Worm (Caenorhabditis elegans): ENCODE measurements around the gene C47E12.14.

C47E12.14 gene

ce11 chrIV:9928180-9928896 lies 47.8 kb downstream of the C47E12.14 start, which contains the start of gene dur-1:
TSS of gene dur-1 (minus strand) at chrIV:9928230.
- no peak for TF ChIP-seq nhr-90 (tag; optimal IDR thresholded peaks at IDR 0.05; ENCODE audit: poor library complexity)
- no peak for TF ChIP-seq ceh-63 (GFP tag; optimal IDR thresholded peaks at IDR 0.05)
- no peak for TF ChIP-seq ceh-82 (tag; optimal IDR thresholded peaks at IDR 0.05)
- no peak for TF ChIP-seq ama-1 (optimal IDR thresholded peaks at IDR 0.05)
- TF ChIP-seq mab-9 (GFP tag; IDR thresholded peaks at IDR 0.05), result no peak
- no peak for TF ChIP-seq grh-1 (GFP tag; IDR thresholded peaks at IDR 0.05)
- TF ChIP-seq elt-3 (tag; optimal IDR thresholded peaks at IDR 0.05), result no peak
- TF ChIP-seq nhr-85 (tag), result no peak
- TF ChIP-seq mef-2 (tag; optimal IDR thresholded peaks at IDR 0.05), result no peak
- TF ChIP-seq xbp-1 (tag; optimal IDR thresholded peaks at IDR 0.05), result no peak
- no peak for TF ChIP-seq unc-30 (tag; optimal IDR thresholded peaks at IDR 0.05)
- no peak for TF ChIP-seq swsn-7 (tag; optimal IDR thresholded peaks at IDR 0.05)
- no peak for TF ChIP-seq sox-4 (tag; optimal IDR thresholded peaks at IDR 0.05)
- no peak for TF ChIP-seq nhr-76 (tag; optimal IDR thresholded peaks at IDR 0.05)
- no peak for TF ChIP-seq hlh-17 (GFP tag; optimal IDR thresholded peaks at IDR 0.05; ENCODE audit: borderline replicate concordance)
- no peak for TF ChIP-seq nhr-84 (tag; optimal IDR thresholded peaks at IDR 0.05)
- TF ChIP-seq nhr-20 (tag; optimal IDR thresholded peaks at IDR 0.05), result peak; percentile 23
- TF ChIP-seq fkh-10 (GFP tag; optimal IDR thresholded peaks at IDR 0.05), result no peak
- no peak for TF ChIP-seq jun-1 (tag; optimal IDR thresholded peaks at IDR 0.05)
- peak in 1 of 2 experiments; percentile 5 for TF ChIP-seq lin-35 (GFP tag; optimal IDR thresholded peaks at IDR 0.05)
- TF ChIP-seq nhr-19 (GFP tag; conservative IDR thresholded peaks at IDR 0.05), result peak; percentile 69
- no peak for TF ChIP-seq nhr-11 (tag; optimal IDR thresholded peaks at IDR 0.05)
- no peak for TF ChIP-seq zip-4 (GFP tag; optimal IDR thresholded peaks at IDR 0.05)
- peak; percentile 60 to 64 for TF ChIP-seq lsy-2 (tag; optimal IDR thresholded peaks at IDR 0.05)
- peak; percentile 62 for TF ChIP-seq rnt-1 (tag; optimal IDR thresholded peaks at IDR 0.05)
- no peak for TF ChIP-seq unc-98 (GFP tag; IDR thresholded peaks at IDR 0.05)
- TF ChIP-seq fos-1 (tag; optimal IDR thresholded peaks at IDR 0.05), result no peak
- TF ChIP-seq mdl-1 (tag; optimal IDR thresholded peaks at IDR 0.05), result no peak
- no peak for TF ChIP-seq mep-1 (tag; optimal IDR thresholded peaks at IDR 0.05)
- TF ChIP-seq tbx-2 (tag; optimal IDR thresholded peaks at IDR 0.05), result no peak
- no peak for TF ChIP-seq efl-1 (optimal IDR thresholded peaks at IDR 0.05)
- TF ChIP-seq efl-1 (GFP tag; optimal IDR thresholded peaks at IDR 0.05 in 1 of 2), result no peak
- peak; percentile 44 for TF ChIP-seq snu-23 (GFP tag; optimal IDR thresholded peaks at IDR 0.05)
- no peak for TF ChIP-seq hlh-4 (tag; optimal IDR thresholded peaks at IDR 0.05)
- TF ChIP-seq isw-1 (GFP tag; IDR thresholded peaks at IDR 0.05), result no peak
- no peak for TF ChIP-seq blmp-1 (tag; optimal IDR thresholded peaks at IDR 0.05)
- TF ChIP-seq vab-15 (tag; optimal IDR thresholded peaks at IDR 0.05), result no peak
- no peak for TF ChIP-seq sup-37 (GFP tag; optimal IDR thresholded peaks at IDR 0.05)
- no peak for TF ChIP-seq irx-1 (tag; optimal IDR thresholded peaks at IDR 0.05)
- no peak for TF ChIP-seq zag-1 (tag; optimal IDR thresholded peaks at IDR 0.05)
- no peak for TF ChIP-seq unc-86 (tag; optimal IDR thresholded peaks at IDR 0.05)
- TF ChIP-seq F16B12.6 (tag; optimal IDR thresholded peaks at IDR 0.05), result no peak
- TF ChIP-seq ceh-88 (GFP tag; IDR thresholded peaks at IDR 0.05), result no peak
- TF ChIP-seq lin-15B (tag; optimal IDR thresholded peaks at IDR 0.05), result no peak
- TF ChIP-seq C04F5.9 (tag; optimal IDR thresholded peaks at IDR 0.05), result no peak
- no peak for TF ChIP-seq ets-5 (GFP tag; IDR thresholded peaks at IDR 0.05)
- TF ChIP-seq ceh-8 (GFP tag; optimal IDR thresholded peaks at IDR 0.05), result no peak
- no peak for TF ChIP-seq Y116A8C.19 (tag; optimal IDR thresholded peaks at IDR 0.05; ENCODE audit: borderline replicate concordance)
- no peak for TF ChIP-seq egl-13 (tag; optimal IDR thresholded peaks at IDR 0.05)
- TF ChIP-seq lin-39 (tag; optimal IDR thresholded peaks at IDR 0.05), result peak; percentile 90
- TF ChIP-seq efl-3 (GFP tag; optimal IDR thresholded peaks at IDR 0.05), result no peak
- peak; percentile 46 for TF ChIP-seq pag-3 (tag; optimal IDR thresholded peaks at IDR 0.05; ENCODE audit: borderline replicate concordance, insufficient read depth)
- no peak for TF ChIP-seq lin-13 (GFP tag; optimal IDR thresholded peaks at IDR 0.05)
